Worm (Caenorhabditis elegans) whole organism, young adult: Measurements from ENCODE around the gene fbxa-28.

Source experiments
- Y53G8AR.9 ChIP-seq: fragments of 200-800 bp; sonication (Bioruptor generic); conservative IDR thresholded peaks from 2 replicates; pipeline ENCODE4 v1.3.6; 2022; ENCODE audit warnings: missing genetic modification reagents, missing genetic modification characterization, missing compliant biosample characterization
- ZK185.1 ChIP-seq: sonication (generic microtip); optimal IDR thresholded peaks from 2 replicates; lab custom pipeline; 2016; ENCODE audit warnings: mild to moderate bottlenecking, missing genetic modification characterization, missing compliant biosample characterization; ENCODE audit not compliant: poor library complexity, severe bottlenecking
- lin-26 ChIP-seq: fragments of 200-800 bp; sonication (Bioruptor generic); IDR thresholded peaks from 2 replicates; pipeline ENCODE4 v1.3.6; 2022; ENCODE audit warnings: missing genetic modification reagents, missing genetic modification characterization, missing compliant biosample characterization
- mel-28 ChIP-seq: sonication (generic microtip); optimal IDR thresholded peaks from 2 replicates; lab custom pipeline; 2016; ENCODE audit warnings: borderline replicate concordance, mild to moderate bottlenecking, missing genetic modification characterization, missing compliant biosample characterization

The fbxa-28 gene

ce11 chrIII:1347539-1347938 is 49.8 kb downstream of the fbxa-28 start, which contains the start of gene Y82E9BL.5 (continued):
- no peak for TF ChIP-seq lin-26 (GFP tag; lab: Robert Waterston, UW)
- TF ChIP-seq Y53G8AR.9 (GFP tag; lab: Robert Waterston, UW), result no peak
- no peak for TF ChIP-seq mel-28 (tag; lab: Kevin White, UChicago)
- TF ChIP-seq ZK185.1, result no peak
